Fruit fly (Drosophila melanogaster) S2 (cell line): ENCODE measurements around the gene Sbat.

Source experiments
- CG8478 ChIP-seq: fragments of >200 bp; optimal IDR thresholded peaks from 2 replicates; lab custom pipeline; 2018
- CTCF ChIP-seq, 2 experiments: fragments of >200 bp; optimal IDR thresholded peaks; 2 replicates each; lab custom pipeline; 2018

The Sbat gene

dm6 chr2L:2898247-2898646, 20.1 kb downstream of the Sbat start:
- TF ChIP-seq CG8478 (lab: Kevin White, UChicago): no peak
- TF ChIP-seq CTCF (optimal IDR thresholded peaks at IDR 0.05; lab: Kevin White, UChicago): no peak

- TF ChIP-seq CTCF (optimal IDR thresholded peaks at IDR 0.05; lab: Kevin White, UChicago): no peak
- TF ChIP-seq CG8478 (lab: Kevin White, UChicago): no peak
Measured at dm6 chr2L:2900392-2901028, 22.4 kb downstream of the Sbat start.

- no peak for TF ChIP-seq CTCF (optimal IDR thresholded peaks at IDR 0.05; lab: Kevin White, UChicago)
- no peak for TF ChIP-seq CG8478 (lab: Kevin White, UChicago)
Measured at dm6 chr2L:2901445-2901844, 23.3 kb downstream of the Sbat start.

- TF ChIP-seq CG8478 (lab: Kevin White, UChicago) (no peak), CTCF (optimal IDR thresholded peaks at IDR 0.05; lab: Kevin White, UChicago) (no peak)
Measured at dm6 chr2L:2903649-2904048, 25.5 kb downstream of the Sbat start.

- TF ChIP-seq CTCF (optimal IDR thresholded peaks at IDR 0.05; lab: Kevin White, UChicago) (no peak), CG8478 (lab: Kevin White, UChicago) (no peak)
Measured at dm6 chr2L:2904316-2905050, 26.3 kb downstream of the Sbat start.

dm6 chr2L:2905051-2905446, 26.9 kb downstream of the Sbat start:
- TF ChIP-seq CG8478 (lab: Kevin White, UChicago): no peak

- TF ChIP-seq CTCF (optimal IDR thresholded peaks at IDR 0.05; lab: Kevin White, UChicago) (no peak), CG8478 (lab: Kevin White, UChicago) (no peak)
Measured at dm6 chr2L:2906122-2906521, 28.0 kb downstream of the Sbat start.

dm6 chr2L:2907776-2908175, 29.6 kb downstream of the Sbat start:
- TF ChIP-seq CTCF (optimal IDR thresholded peaks at IDR 0.05; lab: Kevin White, UChicago) (no peak), CG8478 (lab: Kevin White, UChicago) (no peak)

dm6 chr2L:2908440-2909154, 30.5 kb downstream of the Sbat start:
- TF ChIP-seq CG8478 (lab: Kevin White, UChicago) (no peak), CTCF (optimal IDR thresholded peaks at IDR 0.05; lab: Kevin White, UChicago) (no peak)

- TF ChIP-seq CG8478 (lab: Kevin White, UChicago) (no peak), CTCF (optimal IDR thresholded peaks at IDR 0.05; lab: Kevin White, UChicago) (no peak)
Measured at dm6 chr2L:2909495-2909894, 31.4 kb downstream of the Sbat start.

- TF ChIP-seq CG8478 (lab: Kevin White, UChicago) (no peak), CTCF (optimal IDR thresholded peaks at IDR 0.05; lab: Kevin White, UChicago) (no peak)
Measured at dm6 chr2L:2910957-2911356, 32.8 kb downstream of the Sbat start.

dm6 chr2L:2920641-2921040, 42.5 kb downstream of the Sbat start:
- no peak for TF ChIP-seq CG8478 (lab: Kevin White, UChicago)

dm6 chr2L:2924266-2924801, 46.2 kb downstream of the Sbat start:
- TF ChIP-seq CG8478 (lab: Kevin White, UChicago) (no peak), CTCF (optimal IDR thresholded peaks at IDR 0.05; lab: Kevin White, UChicago) (no peak)
